Fruit fly (Drosophila melanogaster) S2 (cell line): Measurements from ENCODE around the gene glu.

ENCODE experiments used
- CG8478 ChIP-seq: fragments of >200 bp; optimal IDR thresholded peaks from 2 replicates; lab custom pipeline; 2018
- CTCF ChIP-seq, 2 experiments: fragments of >200 bp; optimal IDR thresholded peaks; 2 replicates each; lab custom pipeline; 2018

Gene glu

dm6 chr2L:16710234-16710633 lies 28.0 kb downstream of the glu start:
- no peak for TF ChIP-seq CG8478 (lab: Kevin White, UChicago)
- TF ChIP-seq CTCF (optimal IDR thresholded peaks at IDR 0.05; lab: Kevin White, UChicago) = no peak

dm6 chr2L:16709693-16710092 lies 28.5 kb downstream of the glu start:
- no peak for TF ChIP-seq CTCF (optimal IDR thresholded peaks at IDR 0.05; lab: Kevin White, UChicago)
- TF ChIP-seq CG8478 (lab: Kevin White, UChicago) = no peak

dm6 chr2L:16706882-16707775 lies 31.1 kb downstream of the glu start:
- TF ChIP-seq CG8478 (lab: Kevin White, UChicago) (no peak), CTCF (optimal IDR thresholded peaks at IDR 0.05; lab: Kevin White, UChicago) (no peak)

DNA sequence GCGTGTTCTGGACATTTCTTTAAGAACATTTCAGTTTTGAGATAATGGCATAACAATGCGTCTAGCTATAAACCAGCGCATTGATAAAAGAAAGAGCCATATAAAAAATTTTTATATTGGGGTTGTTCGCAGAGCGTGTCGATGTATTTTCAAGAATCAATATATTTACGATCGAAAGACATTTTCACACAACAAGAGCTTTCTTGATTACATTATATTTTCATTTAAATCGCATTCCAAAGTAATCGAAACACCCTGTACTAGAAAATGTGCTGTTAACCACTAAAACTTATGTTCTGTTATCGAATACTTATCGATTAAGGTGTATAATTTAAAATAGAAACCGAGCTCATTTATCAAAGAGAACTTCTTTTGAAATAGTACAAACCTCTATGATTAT lies 34.4 kb downstream of the glu start:
- no peak for TF ChIP-seq CTCF (optimal IDR thresholded peaks at IDR 0.05; lab: Kevin White, UChicago)
- TF ChIP-seq CG8478 (lab: Kevin White, UChicago) = no peak

dm6 chr2L:16703008-16703510 lies 35.1 kb downstream of the glu start:
- no peak for TF ChIP-seq CTCF (optimal IDR thresholded peaks at IDR 0.05; lab: Kevin White, UChicago)
- no peak for TF ChIP-seq CG8478 (lab: Kevin White, UChicago)

DNA sequence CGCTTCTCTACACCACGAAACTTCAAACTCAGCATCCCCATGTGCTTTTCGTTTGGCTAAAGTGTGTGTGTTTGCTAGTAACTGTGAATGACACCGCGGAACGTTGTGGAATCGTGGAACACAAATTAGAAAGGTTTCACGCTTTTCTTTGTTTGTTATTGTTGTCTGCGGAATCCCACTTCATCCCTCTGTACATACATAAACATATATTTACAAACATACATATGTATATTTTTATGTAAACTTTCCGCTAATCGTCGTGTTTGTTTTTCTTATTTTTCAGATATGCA lies 47.6 kb downstream of the glu start:
- TF ChIP-seq CTCF (optimal IDR thresholded peaks at IDR 0.05; lab: Kevin White, UChicago) (no peak), CG8478 (lab: Kevin White, UChicago) (no peak)

DNA sequence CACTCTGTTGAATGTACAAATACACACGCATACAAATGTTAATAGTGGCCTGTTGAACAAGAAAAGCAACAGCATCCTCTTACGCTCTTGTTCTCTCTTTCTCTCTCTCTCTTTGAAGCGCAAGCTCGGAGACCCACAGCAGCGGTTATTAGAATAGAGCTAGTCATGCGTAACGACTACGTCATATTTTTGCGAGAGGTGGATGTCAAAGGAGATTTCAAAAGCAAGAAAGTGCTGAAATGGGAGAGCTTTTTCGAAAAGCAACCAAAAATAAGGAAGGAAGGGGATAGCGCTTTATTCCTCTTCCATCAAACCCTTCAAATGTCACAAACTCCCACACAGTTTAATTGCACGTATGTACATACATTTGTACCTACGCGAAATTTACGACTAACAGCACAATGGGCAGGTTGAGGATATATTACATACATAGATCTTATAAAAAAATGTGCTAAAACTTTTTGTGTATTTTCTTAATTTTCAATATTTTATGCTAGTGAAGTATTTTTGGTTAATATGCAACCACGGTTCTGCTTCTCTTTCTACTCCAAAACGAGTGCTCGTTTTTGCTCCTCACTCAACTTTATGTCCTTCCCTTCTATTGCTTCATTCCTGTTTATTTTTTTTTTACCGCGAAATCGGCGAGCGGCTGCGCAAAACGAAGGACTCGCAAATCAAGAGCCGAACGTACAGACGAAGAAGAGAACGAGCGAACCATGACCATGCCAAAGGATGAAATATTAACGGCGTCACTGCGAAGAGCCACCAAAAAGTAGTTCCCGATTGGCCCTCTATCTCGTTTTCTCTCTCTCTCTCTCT lies 48.2 kb downstream of the glu start:
- TF ChIP-seq CG8478 (lab: Kevin White, UChicago) = no peak
- TF ChIP-seq CTCF (optimal IDR thresholded peaks at IDR 0.05; lab: Kevin White, UChicago) = no peak

dm6 chr2L:16687863-16688262 lies 50.3 kb downstream of the glu start:
- TF ChIP-seq CTCF (optimal IDR thresholded peaks at IDR 0.05; lab: Kevin White, UChicago) (no peak), CG8478 (lab: Kevin White, UChicago) (no peak)

dm6 chr2L:16686412-16687043 lies 51.7 kb downstream of the glu start:
- no peak for TF ChIP-seq CG8478 (lab: Kevin White, UChicago)
- TF ChIP-seq CTCF (optimal IDR thresholded peaks at IDR 0.05; lab: Kevin White, UChicago) = no peak

DNA sequence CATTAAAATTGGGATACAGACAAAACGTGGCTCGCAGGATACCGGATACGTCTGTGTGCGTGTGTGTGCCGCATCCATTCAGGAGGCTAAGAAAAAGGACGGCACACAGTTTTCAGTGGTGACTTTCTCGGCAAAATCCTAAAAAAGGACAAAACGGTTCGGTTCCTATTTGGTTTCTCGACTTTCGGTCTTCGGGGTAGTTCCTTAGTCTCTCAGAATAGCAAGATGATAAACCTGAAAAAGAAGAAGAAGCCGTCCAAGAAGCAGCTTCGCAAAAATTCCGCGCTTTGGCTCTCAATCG lies 52.6 kb downstream of the glu start:
- TF ChIP-seq CG8478 (lab: Kevin White, UChicago) (no peak), CTCF (optimal IDR thresholded peaks at IDR 0.05; lab: Kevin White, UChicago) (peak in 1 of 2 experiments; percentile 18)

dm6 chr2L:16684908-16685611 lies 53.1 kb downstream of the glu start:
- TF ChIP-seq CG8478 (lab: Kevin White, UChicago) (no peak), CTCF (optimal IDR thresholded peaks at IDR 0.05; lab: Kevin White, UChicago) (no peak)

DNA sequence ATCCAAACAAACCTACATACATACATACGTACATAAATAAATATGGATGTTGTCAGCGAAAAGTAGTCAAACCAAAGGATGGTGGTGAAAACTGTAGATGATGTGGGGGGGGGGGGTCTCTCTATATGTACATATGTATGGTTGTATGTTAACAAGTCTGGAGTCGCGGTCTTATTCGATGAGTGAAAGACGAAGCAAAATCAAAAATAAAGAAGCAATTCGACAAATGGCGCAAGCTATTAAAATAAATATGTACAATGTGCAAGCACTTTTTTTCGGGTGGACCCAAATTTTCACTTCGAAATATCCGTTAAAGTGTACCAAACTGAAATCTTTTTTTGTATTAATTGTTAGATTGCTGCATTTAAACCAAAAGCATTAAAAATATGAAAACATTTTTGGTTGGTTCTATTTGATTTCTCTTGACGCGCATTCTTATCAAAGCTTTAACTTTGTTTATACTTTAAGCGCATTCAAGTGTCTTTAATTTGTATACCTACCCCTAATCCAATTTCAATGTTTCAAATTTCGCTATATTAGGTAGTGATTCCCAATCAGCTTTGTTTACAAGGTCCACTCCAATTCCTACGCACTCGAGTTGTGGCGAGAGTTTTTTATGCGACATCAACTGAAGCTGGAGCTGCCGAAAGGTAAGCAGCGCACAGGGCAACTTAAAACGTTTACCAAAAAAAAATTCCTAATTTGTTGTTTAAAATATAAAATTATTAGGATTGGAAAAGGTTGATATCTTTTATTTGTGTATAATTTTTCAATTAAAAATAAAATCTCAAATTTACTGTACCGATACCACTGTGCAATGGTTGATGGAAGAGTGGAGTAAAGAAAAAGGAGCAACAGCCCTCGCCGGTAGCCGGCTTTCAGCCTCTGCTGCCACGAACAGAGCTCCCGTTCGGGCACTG lies 54.0 kb downstream of the glu start, which contains the start of gene CG31807:
Gene CG31807, minus strand, starts transcription at position 51 of the 920 bp plus-strand sequence.
- TF ChIP-seq CG8478 (lab: Kevin White, UChicago) (no peak), CTCF (optimal IDR thresholded peaks at IDR 0.05; lab: Kevin White, UChicago) (no peak)
